Fruit fly (Drosophila melanogaster) S2 (cell line): ENCODE data around the gene Gk2.

Experiments used
- CG8478 ChIP-seq: fragments of >200 bp; optimal IDR thresholded peaks from 2 replicates; lab custom pipeline; 2018
- CTCF ChIP-seq, 2 experiments: fragments of >200 bp; optimal IDR thresholded peaks; 2 replicates each; lab custom pipeline; 2018

Gene Gk2

dm6 chr3L:1748218-1748617 is 10.0 kb downstream of the Gk2 start:
- TF ChIP-seq CG8478 (lab: Kevin White, UChicago) (no peak), CTCF (optimal IDR thresholded peaks at IDR 0.05; lab: Kevin White, UChicago) (no peak)

- TF ChIP-seq CTCF (optimal IDR thresholded peaks at IDR 0.05; lab: Kevin White, UChicago) (no peak), CG8478 (lab: Kevin White, UChicago) (no peak)
These were observed 16.1 kb downstream of the Gk2 start for dm6 chr3L:1754262-1754661.

- TF ChIP-seq CG8478 (lab: Kevin White, UChicago), result no peak
These were observed 16.7 kb downstream of the Gk2 start for dm6 chr3L:1754935-1755334.

dm6 chr3L:1755458-1755984 is 17.3 kb downstream of the Gk2 start, which contains the start of gene Cht2:
TSS of gene Cht2 (minus strand) at chr3L:1755934.
- no peak for TF ChIP-seq CG8478 (lab: Kevin White, UChicago)
- TF ChIP-seq CTCF (optimal IDR thresholded peaks at IDR 0.05; lab: Kevin White, UChicago), result no peak

- no peak for TF ChIP-seq CTCF (optimal IDR thresholded peaks at IDR 0.05; lab: Kevin White, UChicago)
- TF ChIP-seq CG8478 (lab: Kevin White, UChicago), result no peak
These were observed 17.9 kb downstream of the Gk2 start, which contains the start of gene CG8001 for dm6 chr3L:1756143-1756542. TSS of gene CG8001 (plus strand) at chr3L:1756159.

- TF ChIP-seq CG8478 (lab: Kevin White, UChicago), result no peak
These were observed 33.5 kb downstream of the Gk2 start, which contains the start of gene Dhc62B for dm6 chr3L:1771658-1772057. TSS of gene Dhc62B (minus strand) at chr3L:1771758.

dm6 chr3L:1772593-1772992 is 34.4 kb downstream of the Gk2 start:
- no peak for TF ChIP-seq CG8478 (lab: Kevin White, UChicago)
- TF ChIP-seq CTCF (optimal IDR thresholded peaks at IDR 0.05; lab: Kevin White, UChicago), result no peak

- no peak for TF ChIP-seq CTCF (optimal IDR thresholded peaks at IDR 0.05; lab: Kevin White, UChicago)
- no peak for TF ChIP-seq CG8478 (lab: Kevin White, UChicago)
These were observed 36.8 kb downstream of the Gk2 start, which contains the start of the genes CG13933 and PolD2 for dm6 chr3L:1774713-1775648. TSS of gene CG13933 (minus strand) at chr3L:1775147. TSS of gene PolD2 (plus strand) at chr3L:1775633.

- TF ChIP-seq CG8478 (lab: Kevin White, UChicago), result no peak
- no peak for TF ChIP-seq CTCF (optimal IDR thresholded peaks at IDR 0.05; lab: Kevin White, UChicago)
These were observed 39.0 kb downstream of the Gk2 start, which contains the start of the genes CG2021 and mRpL46 for dm6 chr3L:1777249-1777648. TSS of gene CG2021 (minus strand) at chr3L:1777411. TSS of gene mRpL46 (plus strand) at chr3L:1777439.

dm6 chr3L:1784092-1784491 is 45.9 kb downstream of the Gk2 start:
- TF ChIP-seq CTCF (optimal IDR thresholded peaks at IDR 0.05; lab: Kevin White, UChicago), result no peak
- no peak for TF ChIP-seq CG8478 (lab: Kevin White, UChicago)

dm6 chr3L:1789339-1789738 is 51.1 kb downstream of the Gk2 start:
- TF ChIP-seq CG8478 (lab: Kevin White, UChicago) (no peak), CTCF (optimal IDR thresholded peaks at IDR 0.05; lab: Kevin White, UChicago) (no peak)

- TF ChIP-seq CTCF (optimal IDR thresholded peaks at IDR 0.05; lab: Kevin White, UChicago) (no peak), CG8478 (lab: Kevin White, UChicago) (no peak)
These were observed 56.1 kb downstream of the Gk2 start for dm6 chr3L:1794164-1794942.
